Worm (Caenorhabditis elegans) whole organism, early embryonic: ENCODE data around the gene F27E5.5.

Experiments used
- B0310.2 ChIP-seq: sonication (generic microtip); optimal IDR thresholded peaks from 2 replicates; lab custom pipeline; 2016; ENCODE audit warnings: mild to moderate bottlenecking, missing genetic modification characterization, missing compliant biosample characterization
- F13C5.2 ChIP-seq: sonication (generic microtip); optimal IDR thresholded peaks from 2 replicates; lab custom pipeline; 2017; ENCODE audit warnings: mild to moderate bottlenecking, missing genetic modification characterization, inconsistent platforms, missing compliant biosample characterization
- aly-1 ChIP-seq: sonication (generic microtip); optimal IDR thresholded peaks from 2 replicates; lab custom pipeline; 2016; ENCODE audit warnings: missing genetic modification characterization, missing compliant biosample characterization
- ama-1 ChIP-seq: fragments of 150-350 bp; optimal IDR thresholded peaks from 2 replicates; lab custom pipeline; 2014
- ceh-13 ChIP-seq: fragments of 200-800 bp; sonication (Bioruptor generic); optimal IDR thresholded peaks from 2 replicates; lab custom pipeline; 2018; ENCODE audit warnings: mild to moderate bottlenecking, missing genetic modification characterization, missing compliant biosample characterization
- ceh-36 ChIP-seq: sonication (generic microtip); optimal IDR thresholded peaks from 2 replicates; lab custom pipeline; 2016; ENCODE audit warnings: missing genetic modification characterization, inconsistent platforms, missing compliant biosample characterization
- ets-7 ChIP-seq: sonication (generic microtip); optimal IDR thresholded peaks from 2 replicates; lab custom pipeline; 2016; ENCODE audit warnings: missing genotype, missing genetic modification characterization, missing compliant biosample characterization
- flt-1 ChIP-seq: fragments of 200-800 bp; sonication (Bioruptor generic); IDR thresholded peaks from 2 replicates; pipeline ENCODE4 v1.3.6; 2022; ENCODE audit warnings: missing genetic modification characterization, missing compliant biosample characterization
- hmbx-1 ChIP-seq: sonication (generic microtip); optimal IDR thresholded peaks from 2 replicates; lab custom pipeline; 2016; ENCODE audit warnings: mild to moderate bottlenecking, missing genetic modification characterization, missing compliant biosample characterization
- hmg-4 ChIP-seq: fragments of 200-800 bp; sonication (Bioruptor generic); optimal IDR thresholded peaks from 2 replicates; lab custom pipeline; 2018; ENCODE audit warnings: mild to moderate bottlenecking, missing genetic modification characterization, missing compliant biosample characterization
- hnd-1 ChIP-seq: sonication (generic microtip); optimal IDR thresholded peaks from 2 replicates; lab custom pipeline; 2016; ENCODE audit warnings: missing genetic modification characterization, missing compliant biosample characterization
- pes-1 ChIP-seq: fragments of 200-800 bp; sonication (Bioruptor generic); IDR thresholded peaks from 2 replicates; pipeline ENCODE4 v1.3.6; 2022; ENCODE audit warnings: missing genetic modification reagents, missing genetic modification characterization, missing compliant biosample characterization
- scrt-1 ChIP-seq: fragments of 200-800 bp; sonication (Bioruptor generic); IDR thresholded peaks from 2 replicates; pipeline ENCODE4 v1.3.6; 2022; ENCODE audit warnings: missing genetic modification characterization, missing compliant biosample characterization
- sea-1 ChIP-seq: fragments of 200-800 bp; sonication (Bioruptor generic); conservative IDR thresholded peaks from 2 replicates; pipeline ENCODE4 v1.3.6; 2022; ENCODE audit warnings: missing genetic modification characterization, missing compliant biosample characterization
- tbx-11 ChIP-seq: fragments of 200-800 bp; sonication (Bioruptor generic); IDR thresholded peaks from 2 replicates; pipeline ENCODE4 v1.3.6; 2022; ENCODE audit warnings: missing genetic modification characterization, missing compliant biosample characterization
- tbx-37 ChIP-seq: fragments of 200-800 bp; sonication (Bioruptor generic); conservative IDR thresholded peaks from 2 replicates; pipeline ENCODE4 v1.3.6; 2022; ENCODE audit warnings: missing genetic modification reagents, missing genetic modification characterization, missing compliant biosample characterization
- tra-4 ChIP-seq: sonication (generic microtip); optimal IDR thresholded peaks from 2 replicates; lab custom pipeline; 2017; ENCODE audit warnings: missing genetic modification characterization, missing compliant biosample characterization

Gene F27E5.5

DNA sequence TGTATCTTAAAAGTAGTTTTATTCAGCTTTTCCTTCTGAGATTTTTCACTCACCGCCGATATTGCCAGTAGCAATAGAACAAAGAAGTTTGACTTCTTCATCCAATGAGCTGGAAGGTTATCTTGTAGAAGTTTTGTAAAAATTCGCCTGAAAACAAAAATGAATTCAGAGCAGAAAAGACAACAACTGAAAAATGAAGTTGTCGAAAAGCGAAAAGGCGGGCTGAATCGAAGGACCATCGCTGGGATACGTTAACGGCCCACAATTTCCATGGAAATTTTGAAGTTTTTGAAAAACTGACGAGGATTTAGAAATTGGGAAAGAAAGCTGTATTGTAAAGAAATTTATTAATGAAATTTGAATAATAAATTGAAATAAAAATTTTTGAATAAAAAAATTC, 9.9 kb downstream of the F27E5.5 start, which contains the start of gene lov-1:
Gene lov-1 (minus strand): TSS at position 101 of the 400 bp plus-strand sequence.
- TF ChIP-seq B0310.2 (tag; lab: Kevin White, UChicago) (no peak), F13C5.2 (no peak), hmg-4 (GFP tag; lab: Kevin White, UChicago) (no peak)

DNA sequence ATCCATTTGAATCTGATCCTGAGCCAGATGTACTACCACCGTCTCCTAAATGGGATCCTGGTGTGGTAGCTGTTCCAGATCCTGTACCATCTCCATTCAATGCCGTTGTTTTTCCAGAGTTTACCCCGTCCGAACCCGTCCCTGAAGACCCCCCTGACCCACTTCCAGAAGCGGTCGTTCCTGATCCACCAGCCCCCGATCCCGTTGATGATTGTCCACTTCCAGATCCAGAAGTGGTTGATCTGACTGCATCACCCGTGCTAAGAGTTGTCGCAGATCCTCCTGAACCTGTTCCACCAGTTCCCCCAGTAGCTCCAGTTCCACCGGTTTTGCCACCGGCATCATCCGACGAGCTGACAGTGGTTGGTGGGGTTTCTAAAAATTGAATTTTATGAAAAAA, 15.0 kb downstream of the F27E5.5 start:
- no peak for TF ChIP-seq tbx-11 (GFP tag; lab: Robert Waterston, UW)
- no peak for TF ChIP-seq ceh-36
- no peak for TF ChIP-seq ama-1 (lab: Kevin White, UChicago)
- TF ChIP-seq ets-7: no peak
- TF ChIP-seq tra-4 (tag; lab: Kevin White, UChicago): no peak
- TF ChIP-seq aly-1 (tag; lab: Kevin White, UChicago): no peak
- no peak for TF ChIP-seq ceh-13 (GFP tag; lab: Kevin White, UChicago)
- TF ChIP-seq pes-1 (GFP tag; lab: Robert Waterston, UW): no peak
- no peak for TF ChIP-seq hmg-4 (GFP tag; lab: Kevin White, UChicago)
- TF ChIP-seq sea-1 (GFP tag; lab: Robert Waterston, UW): no peak
- no peak for TF ChIP-seq hmbx-1 (tag; lab: Kevin White, UChicago)

DNA sequence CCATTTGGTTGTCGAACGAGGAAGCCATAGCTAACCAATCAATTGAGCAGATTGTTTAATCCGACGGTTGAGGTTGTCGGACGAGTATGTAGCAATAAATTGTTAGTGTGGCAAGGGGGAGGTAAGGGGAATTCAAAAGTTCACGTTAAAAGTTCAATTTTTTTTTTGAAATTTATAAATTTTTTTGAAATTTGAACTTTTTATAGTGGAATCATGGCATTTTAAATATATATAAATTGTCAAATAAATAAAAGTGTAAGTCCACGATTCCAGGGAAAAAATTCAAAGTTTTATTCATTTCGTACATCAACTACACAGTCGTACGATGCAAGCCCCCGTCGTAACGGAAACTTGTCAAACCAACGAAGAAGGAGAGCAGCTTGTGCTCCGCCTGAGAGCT, 23.3 kb downstream of the F27E5.5 start, which contains the start of the genes ZK945.7 and ZK945.8:
Gene ZK945.7 (minus strand): TSS at position 101 of the 400 bp plus-strand sequence.
Gene ZK945.8 (plus strand): TSS at position 275 of the 400 bp plus-strand sequence.
- TF ChIP-seq tra-4 (tag; lab: Kevin White, UChicago) (no peak), pes-1 (GFP tag; lab: Robert Waterston, UW) (no peak), ama-1 (lab: Kevin White, UChicago) (no peak), hmg-4 (GFP tag; lab: Kevin White, UChicago) (no peak), flt-1 (GFP tag; lab: Robert Waterston, UW) (no peak), ceh-36 (no peak), hnd-1 (no peak), scrt-1 (GFP tag; lab: Robert Waterston, UW) (no peak), hmbx-1 (tag; lab: Kevin White, UChicago) (no peak), ets-7 (no peak), sea-1 (GFP tag; lab: Robert Waterston, UW) (no peak)

DNA sequence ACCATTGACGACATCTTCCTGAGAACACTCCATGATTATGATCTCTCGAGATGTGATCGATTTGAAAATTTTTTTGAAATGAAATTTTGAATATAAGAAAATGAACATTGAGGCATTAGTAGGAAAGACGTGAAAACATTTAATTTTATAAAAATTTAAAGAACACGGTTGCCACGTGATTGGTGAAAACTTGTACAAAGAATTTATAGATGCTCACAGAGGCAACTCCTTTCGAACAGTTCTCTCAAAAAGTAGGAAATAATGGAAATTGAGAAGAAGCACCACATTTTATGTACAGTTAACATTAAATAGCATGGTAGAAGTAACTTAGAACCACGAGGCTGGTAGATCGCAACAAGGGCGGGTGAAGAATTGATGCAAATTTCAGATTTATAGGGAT, 24.8 kb downstream of the F27E5.5 start, which contains the start of gene ZK945.6:
Gene ZK945.6 (minus strand): TSS at position 101 of the 400 bp plus-strand sequence.
- TF ChIP-seq pes-1 (GFP tag; lab: Robert Waterston, UW): no peak
- TF ChIP-seq ama-1 (lab: Kevin White, UChicago): no peak
- no peak for TF ChIP-seq sea-1 (GFP tag; lab: Robert Waterston, UW)
- no peak for TF ChIP-seq tbx-11 (GFP tag; lab: Robert Waterston, UW)
- TF ChIP-seq tra-4 (tag; lab: Kevin White, UChicago): no peak
- TF ChIP-seq scrt-1 (GFP tag; lab: Robert Waterston, UW): no peak
- TF ChIP-seq flt-1 (GFP tag; lab: Robert Waterston, UW): no peak
- TF ChIP-seq F13C5.2: no peak
- TF ChIP-seq hmbx-1 (tag; lab: Kevin White, UChicago): no peak
- no peak for TF ChIP-seq hnd-1
- no peak for TF ChIP-seq ets-7
- no peak for TF ChIP-seq B0310.2 (tag; lab: Kevin White, UChicago)
- no peak for TF ChIP-seq hmg-4 (GFP tag; lab: Kevin White, UChicago)
- no peak for TF ChIP-seq ceh-36
- TF ChIP-seq ceh-13 (GFP tag; lab: Kevin White, UChicago): no peak
- no peak for TF ChIP-seq tbx-37 (GFP tag; lab: Robert Waterston, UW)
- TF ChIP-seq aly-1 (tag; lab: Kevin White, UChicago): no peak

DNA sequence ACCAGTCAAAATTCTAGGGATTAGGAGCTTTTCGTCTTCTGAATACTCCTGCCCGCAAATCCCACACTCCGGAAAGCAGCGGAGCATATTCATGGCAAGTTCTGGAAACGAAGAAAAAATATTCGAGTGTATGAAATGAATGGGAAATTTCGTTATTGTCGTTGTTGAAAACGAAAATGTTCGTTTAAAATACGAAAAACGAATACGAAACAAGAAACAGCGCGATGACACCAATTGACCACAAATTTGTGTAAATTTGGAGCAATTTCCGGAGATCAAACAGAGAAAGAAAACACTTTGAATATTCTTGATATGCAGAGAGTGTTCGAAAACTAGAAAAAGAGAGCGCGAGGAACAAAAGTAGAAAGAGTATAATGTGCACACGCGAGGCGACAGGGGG, 26.1 kb downstream of the F27E5.5 start, which contains the start of gene ZK945.4:
Gene ZK945.4 (minus strand): TSS at position 101 of the 400 bp plus-strand sequence.
- TF ChIP-seq ceh-13 (GFP tag; lab: Kevin White, UChicago): no peak
- no peak for TF ChIP-seq ets-7
- TF ChIP-seq hnd-1: no peak
- TF ChIP-seq tbx-37 (GFP tag; lab: Robert Waterston, UW): no peak
- no peak for TF ChIP-seq aly-1 (tag; lab: Kevin White, UChicago)
- TF ChIP-seq sea-1 (GFP tag; lab: Robert Waterston, UW): no peak
- no peak for TF ChIP-seq hmg-4 (GFP tag; lab: Kevin White, UChicago)
- TF ChIP-seq tbx-11 (GFP tag; lab: Robert Waterston, UW): no peak
- TF ChIP-seq ama-1 (lab: Kevin White, UChicago): no peak
- TF ChIP-seq hmbx-1 (tag; lab: Kevin White, UChicago): no peak
- TF ChIP-seq flt-1 (GFP tag; lab: Robert Waterston, UW): no peak
- TF ChIP-seq pes-1 (GFP tag; lab: Robert Waterston, UW): no peak
- TF ChIP-seq B0310.2 (tag; lab: Kevin White, UChicago): no peak
- no peak for TF ChIP-seq tra-4 (tag; lab: Kevin White, UChicago)
- TF ChIP-seq ceh-36: no peak
- no peak for TF ChIP-seq scrt-1 (GFP tag; lab: Robert Waterston, UW)
- TF ChIP-seq F13C5.2: no peak

DNA sequence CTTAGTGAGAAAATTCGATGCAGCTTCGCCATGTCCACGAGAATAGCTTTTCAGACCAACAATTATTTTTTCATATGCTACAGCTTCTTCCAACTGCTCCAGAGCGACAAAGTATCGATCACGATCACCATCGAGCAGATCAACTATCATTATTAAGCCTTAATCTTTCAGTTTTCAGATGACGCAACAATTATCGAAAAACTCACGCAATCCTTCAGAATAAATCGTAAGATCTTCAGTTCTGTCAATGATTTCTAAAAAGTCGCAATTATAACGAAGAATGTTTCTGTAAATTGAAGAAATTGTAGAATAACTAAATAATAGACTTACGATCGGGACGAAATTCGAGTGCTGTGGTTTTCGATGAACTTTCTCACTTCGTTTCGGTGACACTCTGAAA, 28.4 kb downstream of the F27E5.5 start:
- TF ChIP-seq scrt-1 (GFP tag; lab: Robert Waterston, UW): no peak
- TF ChIP-seq hmg-4 (GFP tag; lab: Kevin White, UChicago): no peak
- no peak for TF ChIP-seq sea-1 (GFP tag; lab: Robert Waterston, UW)
- no peak for TF ChIP-seq hmbx-1 (tag; lab: Kevin White, UChicago)
- TF ChIP-seq ama-1 (lab: Kevin White, UChicago): no peak
- TF ChIP-seq B0310.2 (tag; lab: Kevin White, UChicago): no peak
- TF ChIP-seq ets-7: no peak
- no peak for TF ChIP-seq aly-1 (tag; lab: Kevin White, UChicago)
- TF ChIP-seq flt-1 (GFP tag; lab: Robert Waterston, UW): no peak
- no peak for TF ChIP-seq ceh-36
- TF ChIP-seq hnd-1: no peak
- no peak for TF ChIP-seq tra-4 (tag; lab: Kevin White, UChicago)
- no peak for TF ChIP-seq ceh-13 (GFP tag; lab: Kevin White, UChicago)
- TF ChIP-seq pes-1 (GFP tag; lab: Robert Waterston, UW): no peak
- no peak for TF ChIP-seq tbx-37 (GFP tag; lab: Robert Waterston, UW)
- no peak for TF ChIP-seq F13C5.2

DNA sequence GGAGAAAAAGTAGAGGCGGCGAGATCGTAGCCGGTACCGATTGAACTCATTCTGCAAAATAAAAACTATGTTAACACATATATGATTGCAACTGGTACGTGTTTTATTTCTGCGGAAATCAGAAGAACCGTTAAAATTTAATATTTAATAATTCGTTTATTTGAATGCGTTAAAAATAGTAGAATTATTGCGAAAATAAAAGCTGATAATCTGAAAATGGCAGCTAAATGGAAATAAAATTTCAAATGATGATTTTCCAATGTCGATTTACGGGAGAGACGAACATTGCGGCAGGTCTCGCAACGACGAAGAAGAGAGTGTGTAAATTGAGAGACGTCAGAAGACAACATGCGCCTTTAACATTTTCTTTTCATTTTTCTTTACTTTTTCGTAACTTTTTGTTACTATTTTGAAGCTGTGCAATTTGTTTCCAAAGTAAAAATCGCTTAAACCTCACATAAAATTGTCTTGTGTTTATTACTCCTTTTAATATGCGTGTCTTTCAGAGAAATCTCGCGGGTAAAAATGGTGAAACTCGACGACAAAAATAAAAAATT, 31.8 kb downstream of the F27E5.5 start, which contains the start of the genes pas-7 and puf-12:
Gene pas-7 (minus strand): TSS at position 51 of the 557 bp plus-strand sequence.
Gene puf-12 (plus strand): TSS at position 507 of the 557 bp plus-strand sequence.
- no peak for TF ChIP-seq tbx-37 (GFP tag; lab: Robert Waterston, UW)
- TF ChIP-seq tra-4 (tag; lab: Kevin White, UChicago): no peak
- TF ChIP-seq ceh-13 (GFP tag; lab: Kevin White, UChicago): no peak
- TF ChIP-seq pes-1 (GFP tag; lab: Robert Waterston, UW): no peak
- no peak for TF ChIP-seq hnd-1
- no peak for TF ChIP-seq flt-1 (GFP tag; lab: Robert Waterston, UW)
- no peak for TF ChIP-seq hmbx-1 (tag; lab: Kevin White, UChicago)
- no peak for TF ChIP-seq scrt-1 (GFP tag; lab: Robert Waterston, UW)
- no peak for TF ChIP-seq sea-1 (GFP tag; lab: Robert Waterston, UW)
- TF ChIP-seq B0310.2 (tag; lab: Kevin White, UChicago): no peak
- no peak for TF ChIP-seq aly-1 (tag; lab: Kevin White, UChicago)
- no peak for TF ChIP-seq ceh-36
- no peak for TF ChIP-seq hmg-4 (GFP tag; lab: Kevin White, UChicago)
- TF ChIP-seq ama-1 (lab: Kevin White, UChicago): no peak
- TF ChIP-seq ets-7: no peak
- TF ChIP-seq F13C5.2: no peak
- TF ChIP-seq tbx-11 (GFP tag; lab: Robert Waterston, UW): no peak
